Worm (Caenorhabditis elegans) whole organism, late embryonic: ENCODE measurements around the gene F38B2.2.

Source experiments
- C38D4.7 ChIP-seq: fragments of 200-800 bp; sonication (Bioruptor generic); optimal IDR thresholded peaks from 2 replicates; lab custom pipeline; 2018; ENCODE audit warnings: mild to moderate bottlenecking, missing genetic modification characterization, moderate library complexity, missing compliant biosample characterization
- F13H6.1 ChIP-seq: sonication (generic microtip); optimal IDR thresholded peaks from 2 replicates; lab custom pipeline; 2016; ENCODE audit warnings: missing genetic modification characterization, missing compliant biosample characterization
- K02D7.2 ChIP-seq: sonication (generic microtip); optimal IDR thresholded peaks from 2 replicates; lab custom pipeline; 2017; ENCODE audit warnings: mild to moderate bottlenecking, missing genetic modification characterization, missing compliant biosample characterization
- Y22D7AL.16 ChIP-seq: sonication (generic microtip); optimal IDR thresholded peaks from 2 replicates; lab custom pipeline; 2016; ENCODE audit warnings: missing genetic modification characterization, missing compliant biosample characterization
- ahr-1 ChIP-seq: sonication (generic microtip); optimal IDR thresholded peaks from 2 replicates; lab custom pipeline; 2016; ENCODE audit warnings: missing genetic modification characterization, missing compliant biosample characterization
- ceh-18 ChIP-seq: sonication (generic microtip); optimal IDR thresholded peaks from 2 replicates; lab custom pipeline; 2016; ENCODE audit warnings: missing genetic modification characterization, missing compliant biosample characterization
- ceh-19 ChIP-seq: fragments of 200-800 bp; sonication (Bioruptor generic); optimal IDR thresholded peaks from 2 replicates; lab custom pipeline; 2018; ENCODE audit warnings: mild to moderate bottlenecking, missing genetic modification characterization, missing compliant biosample characterization
- ceh-2 ChIP-seq: sonication (generic microtip); optimal IDR thresholded peaks from 2 replicates; lab custom pipeline; 2016; ENCODE audit warnings: missing genotype, missing genetic modification characterization, missing compliant biosample characterization
- ceh-22 ChIP-seq: sonication (generic microtip); optimal IDR thresholded peaks from 2 replicates; lab custom pipeline; 2017; ENCODE audit warnings: missing biosample characterization, missing genetic modification characterization
- ceh-24 ChIP-seq: sonication (generic microtip); optimal IDR thresholded peaks from 2 replicates; lab custom pipeline; 2016; ENCODE audit warnings: mild to moderate bottlenecking, missing genetic modification characterization, missing compliant biosample characterization
- ceh-31 ChIP-seq: sonication (generic microtip); optimal IDR thresholded peaks from 2 replicates; lab custom pipeline; 2016; ENCODE audit warnings: missing genetic modification characterization, missing compliant biosample characterization
- ceh-48 ChIP-seq: sonication (generic microtip); optimal IDR thresholded peaks from 2 replicates; lab custom pipeline; 2016; ENCODE audit warnings: missing genetic modification characterization, inconsistent platforms, missing compliant biosample characterization
- ceh-9 ChIP-seq: sonication (generic microtip); optimal IDR thresholded peaks from 2 replicates; lab custom pipeline; 2016; ENCODE audit warnings: mild to moderate bottlenecking, missing genetic modification characterization, inconsistent platforms, missing compliant biosample characterization
- che-1 ChIP-seq: sonication (generic microtip); optimal IDR thresholded peaks from 2 replicates; lab custom pipeline; 2016; ENCODE audit warnings: mild to moderate bottlenecking, missing genetic modification characterization, missing compliant biosample characterization
- dve-1 ChIP-seq: sonication (generic microtip); optimal IDR thresholded peaks from 2 replicates; lab custom pipeline; 2017; ENCODE audit warnings: antibody characterized with exemption, mild to moderate bottlenecking, missing genetic modification characterization, missing compliant biosample characterization
- elt-2 ChIP-seq: sonication (generic microtip); optimal IDR thresholded peaks from 2 replicates; lab custom pipeline; 2016; ENCODE audit warnings: missing genetic modification reagents, missing genetic modification characterization, missing compliant biosample characterization
- elt-4 ChIP-seq: sonication (generic microtip); optimal IDR thresholded peaks from 2 replicates; lab custom pipeline; 2016; ENCODE audit warnings: missing genetic modification characterization, missing compliant biosample characterization
- fkh-10 ChIP-seq: fragments of 150-350 bp; optimal IDR thresholded peaks from 2 replicates; lab custom pipeline; 2014; ENCODE audit warnings: missing biosample characterization, missing genetic modification reagents, missing genetic modification characterization
- fkh-6 ChIP-seq: sonication (generic microtip); optimal IDR thresholded peaks from 2 replicates; lab custom pipeline; 2016; ENCODE audit warnings: missing genetic modification characterization, missing compliant biosample characterization
- hlh-13 ChIP-seq: fragments of 200-800 bp; sonication (Bioruptor generic); optimal IDR thresholded peaks from 2 replicates; lab custom pipeline; 2018; ENCODE audit warnings: mild to moderate bottlenecking, missing genetic modification characterization, missing compliant biosample characterization
- hlh-15 ChIP-seq: sonication (generic microtip); optimal IDR thresholded peaks from 2 replicates; lab custom pipeline; 2016; ENCODE audit warnings: missing genetic modification characterization, missing compliant biosample characterization
- hlh-30 ChIP-seq: sonication (generic microtip); optimal IDR thresholded peaks from 2 replicates; lab custom pipeline; 2017; ENCODE audit warnings: antibody characterized with exemption, missing genetic modification characterization, missing compliant biosample characterization; ENCODE audit not compliant: insufficient read depth
- hlh-8 ChIP-seq: sonication (generic microtip); optimal IDR thresholded peaks from 2 replicates; lab custom pipeline; 2016; ENCODE audit warnings: missing genotype, missing genetic modification characterization, missing compliant biosample characterization
- lin-11 ChIP-seq: fragments of 200-800 bp; sonication (Bioruptor generic); optimal IDR thresholded peaks from 2 replicates; lab custom pipeline; 2018; ENCODE audit warnings: mild to moderate bottlenecking, missing genetic modification characterization, missing compliant biosample characterization
- mec-3 ChIP-seq: sonication (generic microtip); optimal IDR thresholded peaks from 2 replicates; lab custom pipeline; 2016; ENCODE audit warnings: borderline replicate concordance, missing genetic modification characterization, missing compliant biosample characterization
- nhr-232 ChIP-seq: sonication (generic microtip); optimal IDR thresholded peaks from 2 replicates; lab custom pipeline; 2016; ENCODE audit warnings: missing genetic modification characterization, missing compliant biosample characterization
- odd-2 ChIP-seq: sonication (generic microtip); optimal IDR thresholded peaks from 2 replicates; lab custom pipeline; 2017; ENCODE audit warnings: antibody characterized with exemption, mild to moderate bottlenecking, missing genetic modification characterization, missing compliant biosample characterization
- pag-3 ChIP-seq: sonication (generic microtip); optimal IDR thresholded peaks from 2 replicates; lab custom pipeline; 2016; ENCODE audit warnings: missing compliant biosample characterization, missing genetic modification characterization, borderline replicate concordance
- pat-9 ChIP-seq: fragments of 200-800 bp; sonication (Bioruptor generic); optimal IDR thresholded peaks from 2 replicates; lab custom pipeline; 2018; ENCODE audit warnings: mild to moderate bottlenecking, missing genetic modification characterization, moderate library complexity, missing compliant biosample characterization
- pax-1 ChIP-seq: fragments of 150-350 bp; optimal IDR thresholded peaks from 2 replicates; lab custom pipeline; 2014; ENCODE audit warnings: missing biosample characterization, missing genetic modification characterization
- pha-2 ChIP-seq: sonication (generic microtip); optimal IDR thresholded peaks from 2 replicates; lab custom pipeline; 2017; ENCODE audit warnings: mild to moderate bottlenecking, missing genetic modification characterization, missing compliant biosample characterization
- pha-4 ChIP-seq: fragments of 150-350 bp; optimal IDR thresholded peaks from 2 replicates; lab custom pipeline; 2018; ENCODE audit warnings: missing biosample characterization, missing genetic modification reagents, missing genetic modification characterization
- pqm-1 ChIP-seq: sonication (generic microtip); optimal IDR thresholded peaks from 2 replicates; lab custom pipeline; 2016; ENCODE audit warnings: missing genetic modification characterization, missing compliant biosample characterization
- pros-1 ChIP-seq: fragments of 150-350 bp; optimal IDR thresholded peaks from 2 replicates; lab custom pipeline; 2014; ENCODE audit warnings: missing biosample characterization, missing genetic modification reagents, missing genetic modification characterization
- ref-2 ChIP-seq: sonication (generic microtip); optimal IDR thresholded peaks from 2 replicates; lab custom pipeline; 2016; ENCODE audit warnings: missing genetic modification characterization, missing compliant biosample characterization
- rnt-1 ChIP-seq: sonication (generic microtip); optimal IDR thresholded peaks from 2 replicates; lab custom pipeline; 2016; ENCODE audit warnings: missing genetic modification characterization, missing compliant biosample characterization
- sdc-2 ChIP-seq: sonication (generic microtip); optimal IDR thresholded peaks from 2 replicates; lab custom pipeline; 2016; ENCODE audit warnings: missing genotype, missing genetic modification characterization, missing compliant biosample characterization
- tbx-7 ChIP-seq: sonication (generic microtip); optimal IDR thresholded peaks from 2 replicates; lab custom pipeline; 2016; ENCODE audit warnings: missing genotype, missing genetic modification characterization, missing compliant biosample characterization
- ttx-3 ChIP-seq: sonication (generic microtip); optimal IDR thresholded peaks from 2 replicates; lab custom pipeline; 2016; ENCODE audit warnings: missing genetic modification reagents, missing genetic modification characterization, missing compliant biosample characterization
- unc-3 ChIP-seq, 2 experiments: fragments of 200-800 bp in 1 of 2; sonication (Bioruptor generic) in 1 of 2; sonication (generic microtip) in 1 of 2; conservative IDR thresholded peaks in 1 of 2; optimal IDR thresholded peaks in 1 of 2; 2 replicates each; pipeline versions ENCODE4 v1.3.6 to Lab custom; 2016 to 2022; ENCODE audit warnings: missing compliant biosample characterization in 2 of 2, missing genetic modification characterization in 2 of 2, missing genetic modification reagents in 1 of 2
- unc-42 ChIP-seq: sonication (generic microtip); optimal IDR thresholded peaks from 2 replicates; lab custom pipeline; 2016; ENCODE audit warnings: missing genotype, missing genetic modification characterization, missing compliant biosample characterization
- unc-55 ChIP-seq: sonication (generic microtip); optimal IDR thresholded peaks from 2 replicates; lab custom pipeline; 2017; ENCODE audit warnings: missing biosample characterization, missing genetic modification reagents, missing genetic modification characterization
- zip-5 ChIP-seq: sonication (generic microtip); optimal IDR thresholded peaks from 2 replicates; lab custom pipeline; 2016; ENCODE audit warnings: missing genetic modification characterization, missing compliant biosample characterization

The F38B2.2 gene

DNA sequence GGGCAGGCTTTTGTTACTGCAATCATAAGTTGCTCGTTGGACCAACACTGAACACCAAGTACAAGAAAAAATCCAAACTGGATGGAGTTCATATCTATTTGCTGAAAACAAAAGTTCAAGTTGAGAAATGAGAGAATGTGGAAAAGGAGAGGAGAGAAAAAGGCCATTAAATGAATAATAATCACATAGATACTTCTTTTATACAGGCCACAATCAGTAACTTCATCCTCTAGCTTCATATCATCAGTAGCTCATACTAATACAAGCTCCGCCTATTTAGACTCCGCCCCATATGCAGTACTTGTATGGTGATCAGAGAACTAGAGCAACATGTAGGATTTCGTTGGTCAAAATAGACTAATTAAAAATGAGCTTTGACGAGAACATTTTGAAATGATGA, at the start of gene F38B2.2:
Gene F38B2.2 (minus strand): TSS at position 101 of the 400 bp plus-strand sequence.
- TF ChIP-seq unc-3 (GFP tag; conservative IDR thresholded peaks at IDR 0.05; lab: Robert Waterston, UW) (no peak), unc-3 (tag; optimal IDR thresholded peaks at IDR 0.05; lab: Kevin White, UChicago) (no peak), zip-5 (tag; lab: Kevin White, UChicago) (no peak), ttx-3 (tag; lab: Kevin White, UChicago) (no peak), fkh-10 (no peak), fkh-6 (tag; lab: Kevin White, UChicago) (no peak), K02D7.2 (tag; lab: Kevin White, UChicago) (no peak), C38D4.7 (GFP tag; lab: Kevin White, UChicago) (no peak), ceh-18 (tag; lab: Kevin White, UChicago) (no peak), rnt-1 (tag; lab: Kevin White, UChicago) (no peak), ceh-48 (tag; lab: Kevin White, UChicago) (no peak), nhr-232 (tag; lab: Kevin White, UChicago) (no peak), pag-3 (tag; lab: Kevin White, UChicago) (no peak), odd-2 (tag; lab: Kevin White, UChicago) (no peak)

DNA sequence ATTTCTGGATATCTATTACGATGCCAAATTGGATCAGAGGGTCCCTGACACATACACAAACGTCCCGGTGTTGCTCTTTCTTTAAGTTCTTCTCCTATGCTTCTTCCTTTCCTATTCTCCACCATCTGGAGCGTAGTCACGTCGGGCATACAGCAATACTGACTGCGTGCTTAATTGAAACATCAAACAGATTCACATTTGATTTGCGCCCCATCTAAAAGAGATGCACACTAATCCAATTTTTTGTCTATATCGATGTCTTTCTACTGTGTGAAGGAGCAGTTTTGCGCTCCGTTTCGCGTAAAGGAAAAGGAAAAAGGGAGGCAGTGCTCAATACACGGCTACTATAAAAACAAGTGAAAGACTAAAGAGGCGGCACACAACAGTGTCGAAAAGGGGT, 49.5 kb upstream of the F38B2.2 start:
- TF ChIP-seq ceh-31 (tag; lab: Kevin White, UChicago) (no peak), pax-1 (tag; lab: Kevin White, UChicago) (no peak), unc-42 (tag; lab: Kevin White, UChicago) (peak; percentile 87), Y22D7AL.16 (tag; lab: Kevin White, UChicago) (no peak), ceh-19 (GFP tag; lab: Kevin White, UChicago) (no peak), ceh-2 (tag; lab: Kevin White, UChicago) (no peak)
- TF ChIP-seq, all 69 proteins: peak for 1

DNA sequence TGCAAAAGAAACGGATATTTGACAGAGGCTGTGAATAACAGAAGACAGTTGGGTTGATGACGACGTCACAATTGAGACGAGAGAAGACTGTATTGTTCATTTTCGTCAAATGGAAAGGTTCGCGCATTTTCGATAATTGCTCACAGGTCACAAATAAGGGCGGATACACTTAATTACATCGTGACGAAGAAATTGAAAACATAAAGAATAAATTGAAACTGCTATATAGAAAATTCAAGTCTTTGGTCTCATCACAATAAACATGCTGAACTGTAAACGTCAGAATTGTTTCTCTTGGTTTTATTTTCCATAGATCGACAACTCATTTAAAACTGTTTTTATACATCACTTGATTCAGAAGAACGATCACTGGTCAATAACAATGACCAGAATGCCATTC, 47.7 kb upstream of the F38B2.2 start, which contains the start of gene ZK455.5:
Gene ZK455.5 (minus strand): TSS at position 101 of the 400 bp plus-strand sequence.
- TF ChIP-seq pros-1 (no peak), tbx-7 (tag; lab: Kevin White, UChicago) (no peak), mec-3 (tag; lab: Kevin White, UChicago) (no peak), ceh-9 (tag; lab: Kevin White, UChicago) (no peak), dve-1 (tag; lab: Kevin White, UChicago) (no peak), ceh-22 (tag; lab: Kevin White, UChicago) (no peak), lin-11 (no peak), C38D4.7 (GFP tag; lab: Kevin White, UChicago) (no peak), odd-2 (tag; lab: Kevin White, UChicago) (no peak), Y22D7AL.16 (tag; lab: Kevin White, UChicago) (no peak), elt-2 (tag; lab: Kevin White, UChicago) (no peak), hlh-15 (tag; lab: Kevin White, UChicago) (no peak), ahr-1 (tag; lab: Kevin White, UChicago) (no peak), elt-4 (tag; lab: Kevin White, UChicago) (no peak), pha-4 (tag; lab: Kevin White, UChicago) (no peak), ceh-31 (tag; lab: Kevin White, UChicago) (no peak)

DNA sequence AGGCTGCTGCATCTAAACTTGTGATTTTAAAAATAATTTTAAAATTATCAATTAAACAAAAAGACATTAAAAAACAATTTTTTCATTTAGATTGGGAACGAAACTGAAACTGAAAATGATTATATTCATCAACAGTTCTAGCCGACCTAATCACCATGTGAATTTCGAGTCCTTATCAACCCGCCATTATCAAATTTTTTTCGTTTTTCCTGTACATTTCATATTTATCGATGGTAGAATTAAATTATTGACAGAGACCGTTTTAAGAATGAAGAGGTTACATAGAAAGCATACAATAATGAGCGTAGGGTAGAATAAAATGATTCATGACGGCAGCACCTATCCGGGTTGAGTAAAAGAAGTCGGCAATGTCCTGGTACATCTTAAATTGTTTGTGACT, 45.1 kb upstream of the F38B2.2 start, which contains the start of gene asm-2:
Gene asm-2 (minus strand): TSS at position 12 of the 400 bp plus-strand sequence.
- TF ChIP-seq unc-3 (GFP tag; conservative IDR thresholded peaks at IDR 0.05; lab: Robert Waterston, UW) (no peak), unc-3 (tag; optimal IDR thresholded peaks at IDR 0.05; lab: Kevin White, UChicago) (no peak), elt-4 (tag; lab: Kevin White, UChicago) (no peak), pha-2 (tag; lab: Kevin White, UChicago) (no peak), fkh-6 (tag; lab: Kevin White, UChicago) (no peak), hlh-13 (GFP tag; lab: Kevin White, UChicago) (no peak), che-1 (tag; lab: Kevin White, UChicago) (no peak), ceh-24 (tag; lab: Kevin White, UChicago) (no peak), F13H6.1 (tag; lab: Kevin White, UChicago) (no peak), pat-9 (no peak), ceh-2 (tag; lab: Kevin White, UChicago) (no peak), ref-2 (tag; lab: Kevin White, UChicago) (no peak), hlh-8 (tag; lab: Kevin White, UChicago) (no peak), sdc-2 (tag; lab: Kevin White, UChicago) (no peak), ceh-18 (tag; lab: Kevin White, UChicago) (no peak), tbx-7 (tag; lab: Kevin White, UChicago) (no peak), hlh-30 (tag; lab: Kevin White, UChicago) (no peak), pqm-1 (tag; lab: Kevin White, UChicago) (no peak), unc-55 (no peak)
